Worm (Caenorhabditis elegans) whole organism, early embryonic: ENCODE data around the gene K08D10.14.

Source experiments
- aly-1 ChIP-seq: sonication (generic microtip); optimal IDR thresholded peaks from 2 replicates; lab custom pipeline; 2016; ENCODE audit warnings: missing genetic modification characterization, missing compliant biosample characterization
- ama-1 ChIP-seq: fragments of 150-350 bp; optimal IDR thresholded peaks from 2 replicates; lab custom pipeline; 2014
- ceh-36 ChIP-seq: sonication (generic microtip); optimal IDR thresholded peaks from 2 replicates; lab custom pipeline; 2016; ENCODE audit warnings: missing genetic modification characterization, inconsistent platforms, missing compliant biosample characterization
- ets-7 ChIP-seq: sonication (generic microtip); optimal IDR thresholded peaks from 2 replicates; lab custom pipeline; 2016; ENCODE audit warnings: missing genotype, missing genetic modification characterization, missing compliant biosample characterization
- flt-1 ChIP-seq: fragments of 200-800 bp; sonication (Bioruptor generic); IDR thresholded peaks from 2 replicates; pipeline ENCODE4 v1.3.6; 2022; ENCODE audit warnings: missing genetic modification characterization, missing compliant biosample characterization
- hmbx-1 ChIP-seq: sonication (generic microtip); optimal IDR thresholded peaks from 2 replicates; lab custom pipeline; 2016; ENCODE audit warnings: mild to moderate bottlenecking, missing genetic modification characterization, missing compliant biosample characterization
- hnd-1 ChIP-seq: sonication (generic microtip); optimal IDR thresholded peaks from 2 replicates; lab custom pipeline; 2016; ENCODE audit warnings: missing genetic modification characterization, missing compliant biosample characterization
- pes-1 ChIP-seq: fragments of 200-800 bp; sonication (Bioruptor generic); IDR thresholded peaks from 2 replicates; pipeline ENCODE4 v1.3.6; 2022; ENCODE audit warnings: missing genetic modification reagents, missing genetic modification characterization, missing compliant biosample characterization
- scrt-1 ChIP-seq: fragments of 200-800 bp; sonication (Bioruptor generic); IDR thresholded peaks from 2 replicates; pipeline ENCODE4 v1.3.6; 2022; ENCODE audit warnings: missing genetic modification characterization, missing compliant biosample characterization
- sea-1 ChIP-seq: fragments of 200-800 bp; sonication (Bioruptor generic); conservative IDR thresholded peaks from 2 replicates; pipeline ENCODE4 v1.3.6; 2022; ENCODE audit warnings: missing genetic modification characterization, missing compliant biosample characterization
- tbx-11 ChIP-seq: fragments of 200-800 bp; sonication (Bioruptor generic); IDR thresholded peaks from 2 replicates; pipeline ENCODE4 v1.3.6; 2022; ENCODE audit warnings: missing genetic modification characterization, missing compliant biosample characterization
- tra-4 ChIP-seq: sonication (generic microtip); optimal IDR thresholded peaks from 2 replicates; lab custom pipeline; 2017; ENCODE audit warnings: missing genetic modification characterization, missing compliant biosample characterization

ce11 chrIV:4167296-4167695, 12.6 kb downstream of the K08D10.14 start:
- TF ChIP-seq ama-1 (lab: Kevin White, UChicago), result no peak
- no peak for TF ChIP-seq hmbx-1 (tag; lab: Kevin White, UChicago)
- TF ChIP-seq sea-1 (GFP tag; lab: Robert Waterston, UW), result no peak
- no peak for TF ChIP-seq ets-7 (tag; lab: Kevin White, UChicago)
- no peak for TF ChIP-seq flt-1
- no peak for TF ChIP-seq aly-1 (tag; lab: Kevin White, UChicago)
- no peak for TF ChIP-seq tra-4 (tag; lab: Kevin White, UChicago)
- TF ChIP-seq scrt-1 (GFP tag; lab: Robert Waterston, UW), result no peak
- no peak for TF ChIP-seq pes-1 (GFP tag; lab: Robert Waterston, UW)
- TF ChIP-seq ceh-36 (tag; lab: Kevin White, UChicago), result no peak
- no peak for TF ChIP-seq tbx-11 (GFP tag; lab: Robert Waterston, UW)
- no peak for TF ChIP-seq hnd-1 (tag; lab: Kevin White, UChicago)
